Worm (Caenorhabditis elegans): Measurements from ENCODE around the gene sru-48.

The sru-48 gene

DNA sequence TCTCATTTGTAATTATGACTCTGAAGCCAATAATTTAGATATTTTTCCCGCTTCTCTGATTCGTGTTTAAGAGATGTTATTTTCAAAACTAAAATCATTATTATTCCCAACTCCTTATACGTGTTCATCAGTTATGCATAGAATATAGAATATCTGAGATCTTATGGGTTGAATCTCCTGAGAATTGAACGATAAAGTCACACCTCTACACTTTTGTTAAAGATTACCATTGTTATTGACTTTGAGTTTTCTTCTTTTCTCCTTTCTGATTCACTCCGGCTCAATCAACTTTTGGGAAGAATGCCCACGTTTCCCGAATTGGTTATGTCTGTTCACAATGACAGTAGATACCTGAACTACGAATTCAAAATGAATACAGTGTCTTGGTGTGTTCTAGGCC is at the start of gene sru-48:
Gene sru-48, plus strand, starts transcription at position 301 of the 400 bp plus-strand sequence.
- TF ChIP-seq nhr-28 (tag; optimal IDR thresholded peaks at IDR 0.05), result no peak
- no peak for TF ChIP-seq lin-32 (GFP tag; optimal IDR thresholded peaks at IDR 0.05)
- no peak for TF ChIP-seq hlh-1 (tag; optimal IDR thresholded peaks at IDR 0.05)
- TF ChIP-seq tbx-8 (GFP tag; optimal IDR thresholded peaks at IDR 0.05), result no peak
- TF ChIP-seq nhr-2 (tag; optimal IDR thresholded peaks at IDR 0.05), result no peak
- no peak for TF ChIP-seq sptf-1 (tag; optimal IDR thresholded peaks at IDR 0.05)
- TF ChIP-seq ces-1 (GFP tag; optimal IDR thresholded peaks at IDR 0.05), result no peak
- TF ChIP-seq cnd-1 (tag; optimal IDR thresholded peaks at IDR 0.05), result no peak
- TF ChIP-seq blmp-1 (tag; optimal IDR thresholded peaks at IDR 0.05), result no peak
- no peak for TF ChIP-seq unc-62 (GFP tag; optimal IDR thresholded peaks at IDR 0.05)
- TF ChIP-seq lsy-2 (tag; optimal IDR thresholded peaks at IDR 0.05), result no peak
- TF ChIP-seq ceh-83 (GFP tag; optimal IDR thresholded peaks at IDR 0.05), result no peak
- no peak for TF ChIP-seq unc-120 (tag; optimal IDR thresholded peaks at IDR 0.05; ENCODE audit: poor library complexity, severe bottlenecking)
- no peak for TF ChIP-seq ztf-11 (tag; optimal IDR thresholded peaks at IDR 0.05)
- no peak for TF ChIP-seq nhr-237 (tag; optimal IDR thresholded peaks at IDR 0.05)
- no peak for TF ChIP-seq mab-5 (tag; optimal IDR thresholded peaks at IDR 0.05)

DNA sequence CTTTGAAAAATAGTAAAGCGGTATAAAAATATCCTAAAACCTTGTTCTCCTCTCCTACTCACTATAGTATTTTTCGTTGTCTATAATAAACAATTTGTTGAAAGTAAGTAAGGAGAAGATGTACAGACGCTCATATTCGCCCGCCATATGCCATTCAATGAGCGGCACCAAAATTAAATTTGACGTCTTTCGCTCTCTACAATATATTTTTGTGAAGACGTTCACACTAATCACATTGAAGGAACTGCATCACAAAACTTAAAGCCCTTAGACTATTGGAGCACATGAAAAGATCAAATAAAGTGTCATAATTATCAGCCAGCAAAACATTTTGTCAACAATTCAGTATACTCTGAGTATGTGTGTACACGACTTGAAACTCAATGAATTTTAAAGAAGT is 48.2 kb upstream of the sru-48 start:
- TF ChIP-seq sptf-1 (tag; optimal IDR thresholded peaks at IDR 0.05), result no peak
- TF ChIP-seq ces-1 (GFP tag; optimal IDR thresholded peaks at IDR 0.05), result peak; percentile 91

DNA sequence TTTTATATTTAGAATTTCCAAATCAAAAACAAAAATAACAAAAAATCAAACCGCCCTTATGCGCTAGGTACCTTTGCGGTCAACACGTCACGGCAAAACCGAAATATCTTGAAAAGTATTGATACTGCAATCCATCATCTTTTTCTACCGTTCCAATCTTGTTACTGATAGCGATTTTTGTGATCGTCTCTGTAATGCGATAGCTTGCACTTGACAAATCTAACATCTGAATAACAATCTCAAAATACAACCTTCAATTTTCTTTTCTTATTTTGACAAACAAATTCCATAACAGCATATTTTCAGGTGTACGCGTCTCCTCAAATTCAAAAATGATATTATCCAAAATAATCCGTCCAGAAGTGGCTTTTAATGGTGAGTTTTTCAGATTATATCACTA is 46.0 kb upstream of the sru-48 start, which contains the start of gene tbc-7:
Gene tbc-7, plus strand, starts transcription at position 301 of the 400 bp plus-strand sequence.
- no peak for TF ChIP-seq blmp-1 (tag; optimal IDR thresholded peaks at IDR 0.05)
- TF ChIP-seq hlh-1 (tag; optimal IDR thresholded peaks at IDR 0.05), result no peak
- TF ChIP-seq drap-1 (GFP tag; optimal IDR thresholded peaks at IDR 0.05), result no peak
- TF ChIP-seq ztf-11 (tag; optimal IDR thresholded peaks at IDR 0.05), result no peak
- no peak for TF ChIP-seq sem-2 (GFP tag; optimal IDR thresholded peaks at IDR 0.05)
- TF ChIP-seq flh-1 (GFP tag; optimal IDR thresholded peaks at IDR 0.05), result no peak
- no peak for TF ChIP-seq ceh-39 (tag; optimal IDR thresholded peaks at IDR 0.05)
- no peak for TF ChIP-seq lsy-2 (tag; optimal IDR thresholded peaks at IDR 0.05)
- TF ChIP-seq nhr-12 (tag; optimal IDR thresholded peaks at IDR 0.05), result no peak
- no peak for TF ChIP-seq mep-1 (tag; optimal IDR thresholded peaks at IDR 0.05)
- no peak for TF ChIP-seq sptf-1 (tag; optimal IDR thresholded peaks at IDR 0.05)
- TF ChIP-seq ceh-43 (GFP tag; optimal IDR thresholded peaks at IDR 0.05), result no peak
- no peak for TF ChIP-seq elt-3 (tag; optimal IDR thresholded peaks at IDR 0.05)
- TF ChIP-seq ham-2 (GFP tag; optimal IDR thresholded peaks at IDR 0.05), result no peak
- TF ChIP-seq unc-62 (GFP tag; optimal IDR thresholded peaks at IDR 0.05), result no peak
- TF ChIP-seq unc-39 (tag; optimal IDR thresholded peaks at IDR 0.05), result no peak

DNA sequence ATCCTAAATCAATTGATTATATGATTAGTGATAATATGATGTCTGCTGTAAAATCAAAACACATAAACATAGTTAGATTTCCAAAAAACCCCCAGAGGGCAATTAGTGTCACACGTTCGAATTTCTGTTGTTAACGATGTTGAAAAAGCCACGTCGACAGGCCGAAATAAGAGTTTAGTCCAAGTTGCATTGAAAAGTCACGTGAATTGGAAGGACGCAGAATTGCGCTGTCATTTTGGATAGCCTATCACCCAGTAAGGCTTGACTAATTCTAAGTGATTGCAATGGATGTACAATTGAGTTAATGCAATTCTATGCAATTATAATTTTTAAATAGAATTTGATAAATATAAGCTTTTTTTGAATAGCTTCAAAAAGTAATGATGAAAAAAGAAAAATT is 44.4 kb upstream of the sru-48 start:
- no peak for TF ChIP-seq ztf-11 (tag; optimal IDR thresholded peaks at IDR 0.05)
- no peak for TF ChIP-seq sptf-1 (tag; optimal IDR thresholded peaks at IDR 0.05)
- no peak for TF ChIP-seq ceh-83 (GFP tag; optimal IDR thresholded peaks at IDR 0.05)
- TF ChIP-seq sem-2 (GFP tag; optimal IDR thresholded peaks at IDR 0.05), result no peak
- TF ChIP-seq M03D4.4 (tag; optimal IDR thresholded peaks at IDR 0.05), result no peak
- TF ChIP-seq ceh-43 (GFP tag; optimal IDR thresholded peaks at IDR 0.05), result no peak
- no peak for TF ChIP-seq nhr-12 (tag; optimal IDR thresholded peaks at IDR 0.05)
- no peak for TF ChIP-seq lin-32 (GFP tag; optimal IDR thresholded peaks at IDR 0.05)
- TF ChIP-seq cnd-1 (tag; optimal IDR thresholded peaks at IDR 0.05), result no peak
- TF ChIP-seq nhr-237 (tag; optimal IDR thresholded peaks at IDR 0.05), result no peak
- TF ChIP-seq elt-3 (tag; optimal IDR thresholded peaks at IDR 0.05), result no peak
- no peak for TF ChIP-seq unc-120 (tag; optimal IDR thresholded peaks at IDR 0.05; ENCODE audit: poor library complexity, severe bottlenecking)
- no peak for TF ChIP-seq elt-1 (tag; optimal IDR thresholded peaks at IDR 0.05; ENCODE audit: borderline replicate concordance, insufficient read depth)

DNA sequence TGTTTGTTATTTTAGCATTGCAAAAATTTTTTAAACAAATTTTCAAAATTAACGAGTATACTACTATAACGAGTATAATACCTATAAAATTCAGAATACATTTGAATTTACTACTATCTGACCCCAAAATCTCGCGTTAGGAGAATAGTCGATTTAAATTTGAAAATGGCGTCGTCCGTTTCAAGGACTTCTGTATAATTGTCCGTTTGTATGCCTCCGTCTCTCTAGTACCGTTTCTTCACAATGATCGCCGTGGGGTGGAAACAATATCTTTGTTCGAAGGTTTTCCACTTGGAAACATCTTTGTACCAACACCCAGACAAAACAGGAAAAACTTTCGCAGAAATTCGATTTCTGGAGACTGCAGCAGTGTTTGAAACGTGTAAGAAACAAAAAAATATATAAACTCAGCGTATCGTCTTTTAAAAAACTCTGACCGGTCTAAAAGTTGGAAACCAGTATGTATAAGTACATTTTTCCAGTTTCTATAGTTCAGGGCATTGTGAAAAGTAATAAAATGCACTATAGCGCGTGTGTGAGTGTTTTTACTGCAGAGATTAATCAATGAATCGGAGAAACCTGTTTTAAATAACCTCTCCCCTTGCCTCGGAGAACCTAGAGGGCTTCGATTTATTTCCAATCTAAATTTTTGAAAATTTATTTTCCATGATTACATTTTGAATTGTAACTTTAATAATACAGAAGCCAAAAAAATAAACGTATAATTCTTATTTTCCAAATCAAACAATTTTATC is 42.1 kb upstream of the sru-48 start:
- TF ChIP-seq drap-1 (GFP tag; optimal IDR thresholded peaks at IDR 0.05), result no peak
- TF ChIP-seq M03D4.4 (tag; optimal IDR thresholded peaks at IDR 0.05), result no peak
- TF ChIP-seq nhr-2 (tag; optimal IDR thresholded peaks at IDR 0.05), result no peak
- TF ChIP-seq mab-5 (tag; optimal IDR thresholded peaks at IDR 0.05), result no peak
- no peak for TF ChIP-seq ceh-39 (tag; optimal IDR thresholded peaks at IDR 0.05)
- TF ChIP-seq zip-8 (tag; optimal IDR thresholded peaks at IDR 0.05), result no peak
- TF ChIP-seq blmp-1 (tag; optimal IDR thresholded peaks at IDR 0.05), result no peak
- no peak for TF ChIP-seq ces-1 (GFP tag; optimal IDR thresholded peaks at IDR 0.05)
- no peak for TF ChIP-seq unc-62 (GFP tag; optimal IDR thresholded peaks at IDR 0.05)
- TF ChIP-seq ham-2 (GFP tag; optimal IDR thresholded peaks at IDR 0.05), result no peak
- no peak for TF ChIP-seq sem-2 (GFP tag; optimal IDR thresholded peaks at IDR 0.05)
- no peak for TF ChIP-seq sptf-1 (tag; optimal IDR thresholded peaks at IDR 0.05)
- no peak for TF ChIP-seq pha-4 (tag; optimal IDR thresholded peaks at IDR 0.05)
- no peak for TF ChIP-seq cnd-1 (tag; optimal IDR thresholded peaks at IDR 0.05)
- TF ChIP-seq nhr-237 (tag; optimal IDR thresholded peaks at IDR 0.05), result no peak
- TF ChIP-seq lin-13 (tag; optimal IDR thresholded peaks at IDR 0.05), result no peak
- TF ChIP-seq mep-1 (tag; optimal IDR thresholded peaks at IDR 0.05), result no peak
- TF ChIP-seq elt-1 (tag; optimal IDR thresholded peaks at IDR 0.05; ENCODE audit: borderline replicate concordance, insufficient read depth), result no peak
- TF ChIP-seq nhr-28 (tag; optimal IDR thresholded peaks at IDR 0.05), result no peak

All from whole organism, mixed stage, embryonic.